Fruit fly (Drosophila melanogaster) whole organism, embryonic: ENCODE data around the gene PGRP-LF.

Source experiments
- Atf3 ChIP-seq: fragments of 200-800 bp; sonication (Bioruptor generic); optimal IDR thresholded peaks from 3 replicates; lab custom pipeline; 2016; ENCODE audit warnings: missing biosample characterization, missing genetic modification characterization
- BEAF-32 ChIP-seq: fragments of 200-800 bp; sonication (Bioruptor generic); optimal IDR thresholded peaks from 3 replicates; lab custom pipeline; 2017; ENCODE audit warnings: missing biosample characterization, missing genetic modification characterization, mild to moderate bottlenecking, moderate library complexity, missing genetic modification reagents
- BtbVII ChIP-seq: fragments of 200-800 bp; sonication (Bioruptor generic); optimal IDR thresholded peaks from 3 replicates; lab custom pipeline; 2017; ENCODE audit warnings: missing biosample characterization, mild to moderate bottlenecking, missing genetic modification characterization
- Bteb2 ChIP-seq: fragments of 200-800 bp; sonication (Bioruptor generic); optimal IDR thresholded peaks from 2 replicates; lab custom pipeline; 2016; ENCODE audit warnings: missing biosample characterization, missing genetic modification characterization
- CG10979 ChIP-seq: fragments of 200-800 bp; sonication (Bioruptor generic); optimal IDR thresholded peaks from 2 replicates; lab custom pipeline; 2018; ENCODE audit warnings: missing biosample characterization, mild to moderate bottlenecking, missing genetic modification characterization, moderate library complexity
- CG11398 ChIP-seq: fragments of 200-800 bp; sonication (Bioruptor generic); optimal IDR thresholded peaks from 2 replicates; lab custom pipeline; 2016; ENCODE audit warnings: missing biosample characterization, missing genetic modification characterization
- CG12219 ChIP-seq: fragments of 200-800 bp; sonication (Bioruptor generic); optimal IDR thresholded peaks from 3 replicates; lab custom pipeline; 2018; ENCODE audit warnings: missing biosample characterization, mild to moderate bottlenecking, missing genetic modification characterization
- CG12299 ChIP-seq: fragments of 200-800 bp; sonication (Bioruptor generic); optimal IDR thresholded peaks from 2 replicates; lab custom pipeline; 2018; ENCODE audit warnings: missing biosample characterization, mild to moderate bottlenecking, missing genetic modification characterization
- CG12659 ChIP-seq: fragments of 200-800 bp; sonication (Bioruptor generic); optimal IDR thresholded peaks from 3 replicates; lab custom pipeline; 2017; ENCODE audit warnings: mild to moderate bottlenecking, missing biosample characterization, missing genetic modification reagents, missing genetic modification characterization
- CG14965 ChIP-seq: fragments of 200-800 bp; sonication (Bioruptor generic); optimal IDR thresholded peaks from 2 replicates; lab custom pipeline; 2016; ENCODE audit warnings: missing biosample characterization, missing genetic modification characterization, borderline replicate concordance
- CG17568 ChIP-seq: fragments of 200-800 bp; sonication (Bioruptor generic); optimal IDR thresholded peaks from 2 replicates; lab custom pipeline; 2018; ENCODE audit warnings: missing biosample characterization, mild to moderate bottlenecking, missing genetic modification characterization, moderate library complexity
- CG17829 ChIP-seq: fragments of 200-800 bp; optimal IDR thresholded peaks from 2 replicates; lab custom pipeline; 2019; ENCODE audit warnings: missing biosample characterization, mild to moderate bottlenecking, missing genetic modification characterization, moderate library complexity
- CG18262 ChIP-seq: fragments of 200-800 bp; optimal IDR thresholded peaks from 3 replicates; lab custom pipeline; 2019; ENCODE audit warnings: missing biosample characterization, mild to moderate bottlenecking, missing genetic modification characterization, moderate library complexity
- CG32532 ChIP-seq: fragments of 200-800 bp; sonication (Bioruptor generic); IDR thresholded peaks from 2 replicates; pipeline ENCODE4 v1.3.6; 2022; ENCODE audit warnings: missing biosample characterization, missing genetic modification characterization
- CG33557 ChIP-seq: fragments of 200-800 bp; sonication (Bioruptor generic); optimal IDR thresholded peaks from 2 replicates; lab custom pipeline; 2019; ENCODE audit warnings: missing biosample characterization, mild to moderate bottlenecking, missing genetic modification characterization, moderate library complexity
- CG34224 ChIP-seq: fragments of 200-800 bp; sonication (Bioruptor generic); IDR thresholded peaks from 3 replicates; pipeline ENCODE4 v1.3.6; 2022; ENCODE audit warnings: missing biosample characterization, missing genetic modification characterization; ENCODE audit not compliant: partially characterized antibody
- CG7556 ChIP-seq: fragments of 200-800 bp; sonication (Bioruptor generic); optimal IDR thresholded peaks from 2 replicates; lab custom pipeline; 2017; ENCODE audit warnings: missing biosample characterization, mild to moderate bottlenecking, missing genetic modification characterization
- CG7745 ChIP-seq: fragments of 200-800 bp; sonication (Bioruptor generic); optimal IDR thresholded peaks from 2 replicates; lab custom pipeline; 2018; ENCODE audit warnings: missing biosample characterization, mild to moderate bottlenecking, missing genetic modification characterization, moderate library complexity
- CG8290 ChIP-seq, 3 experiments: fragments of 200-800 bp; sonication (Bioruptor generic); optimal IDR thresholded peaks; 2 replicates each; lab custom pipeline; 2016 to 2019; ENCODE audit warnings: missing biosample characterization in 3 of 3, missing genetic modification characterization in 3 of 3, mild to moderate bottlenecking in 2 of 3, moderate library complexity in 1 of 3
- CG8944 ChIP-seq: fragments of 200-800 bp; sonication (Bioruptor generic); optimal IDR thresholded peaks from 3 replicates; lab custom pipeline; 2016; ENCODE audit warnings: missing biosample characterization, missing genetic modification characterization
- CrebB ChIP-seq: fragments of 200-800 bp; sonication (Bioruptor generic); optimal IDR thresholded peaks from 3 replicates; lab custom pipeline; 2018; ENCODE audit warnings: missing biosample characterization, mild to moderate bottlenecking, missing genetic modification characterization
- Dip3 ChIP-seq: fragments of 200-800 bp; sonication (Bioruptor generic); optimal IDR thresholded peaks from 3 replicates; lab custom pipeline; 2016; ENCODE audit warnings: missing biosample characterization, missing genetic modification characterization
- Fer1 ChIP-seq: fragments of 200-800 bp; sonication (Bioruptor generic); optimal IDR thresholded peaks from 2 replicates; lab custom pipeline; 2017; ENCODE audit warnings: missing biosample characterization, mild to moderate bottlenecking, missing genetic modification characterization
- HLH54F ChIP-seq: fragments of 200-800 bp; sonication (Bioruptor generic); optimal IDR thresholded peaks from 3 replicates; lab custom pipeline; 2016; ENCODE audit warnings: missing biosample characterization, missing genetic modification characterization
- Hsf ChIP-seq: fragments of 200-800 bp; sonication (Bioruptor generic); optimal IDR thresholded peaks from 3 replicates; lab custom pipeline; 2016; ENCODE audit warnings: missing biosample characterization, missing genetic modification characterization
- Lim3 ChIP-seq: fragments of 200-800 bp; sonication (Bioruptor generic); IDR thresholded peaks from 2 replicates; pipeline ENCODE4 v1.3.6; 2022; ENCODE audit warnings: missing biosample characterization, missing genetic modification characterization
- Mes4 ChIP-seq: fragments of 200-800 bp; sonication (Bioruptor generic); optimal IDR thresholded peaks from 2 replicates; lab custom pipeline; 2016; ENCODE audit warnings: missing biosample characterization, missing genetic modification characterization
- NC2β ChIP-seq: fragments of 200-800 bp; sonication (Bioruptor generic); optimal IDR thresholded peaks from 2 replicates; lab custom pipeline; 2016; ENCODE audit warnings: missing biosample characterization, missing genetic modification characterization
- Neu2 ChIP-seq: fragments of 200-800 bp; sonication (Bioruptor generic); optimal IDR thresholded peaks from 3 replicates; lab custom pipeline; 2016; ENCODE audit warnings: missing biosample characterization, missing genetic modification characterization, borderline replicate concordance
- Pdp1 ChIP-seq, 2 experiments: fragments of 200-800 bp; sonication (Bioruptor generic); optimal IDR thresholded peaks; 3 replicates each; lab custom pipeline; 2016; ENCODE audit warnings: missing biosample characterization in 2 of 2, missing genetic modification characterization in 2 of 2, mild to moderate bottlenecking in 1 of 2, moderate library complexity in 1 of 2
- Rx ChIP-seq: fragments of 200-800 bp; sonication (Bioruptor generic); IDR thresholded peaks from 2 replicates; pipeline ENCODE4 v1.3.6; 2022; ENCODE audit warnings: missing biosample characterization, missing genetic modification characterization
- bbx ChIP-seq: fragments of 200-800 bp; sonication (Bioruptor generic); IDR thresholded peaks from 2 replicates; pipeline ENCODE4 v1.3.6; 2022; ENCODE audit warnings: missing biosample characterization, missing genetic modification characterization; ENCODE audit not compliant: partially characterized antibody
- bcd ChIP-seq: fragments of 200-800 bp; sonication (Bioruptor generic); optimal IDR thresholded peaks from 2 replicates; lab custom pipeline; 2017; ENCODE audit warnings: missing biosample characterization, mild to moderate bottlenecking, missing genetic modification characterization
- bowl ChIP-seq: fragments of 200-800 bp; sonication (Bioruptor generic); IDR thresholded peaks from 2 replicates; pipeline ENCODE4 v1.3.6; 2022; ENCODE audit warnings: missing biosample characterization, missing genetic modification characterization
- cad ChIP-seq: fragments of >200 bp; optimal IDR thresholded peaks from 2 replicates; lab custom pipeline; 2017; ENCODE audit warnings: missing biosample characterization, missing genetic modification characterization
- dati ChIP-seq: fragments of 200-800 bp; sonication (Bioruptor generic); IDR thresholded peaks from 2 replicates; pipeline ENCODE4 v1.3.6; 2022; ENCODE audit warnings: missing biosample characterization, missing genetic modification characterization
- disco-r ChIP-seq: fragments of 200-800 bp; sonication (Bioruptor generic); optimal IDR thresholded peaks from 2 replicates; lab custom pipeline; 2016; ENCODE audit warnings: missing biosample characterization, missing genetic modification characterization
- ems ChIP-seq: fragments of 200-800 bp; sonication (Bioruptor generic); optimal IDR thresholded peaks from 3 replicates; lab custom pipeline; 2016; ENCODE audit warnings: missing biosample characterization, missing genetic modification characterization
- eve ChIP-seq, 2 experiments: fragments of >200 bp; optimal IDR thresholded peaks; 2 replicates each; lab custom pipeline; 2017; ENCODE audit warnings: missing biosample characterization in 2 of 2, missing genetic modification characterization in 2 of 2
- fd102C ChIP-seq: fragments of 200-800 bp; sonication (Bioruptor generic); optimal IDR thresholded peaks from 2 replicates; lab custom pipeline; 2018; ENCODE audit warnings: missing biosample characterization, mild to moderate bottlenecking, missing genetic modification characterization, moderate library complexity
- gcm ChIP-seq: fragments of 200-800 bp; sonication (Bioruptor generic); optimal IDR thresholded peaks from 2 replicates; lab custom pipeline; 2019; ENCODE audit warnings: missing biosample characterization, mild to moderate bottlenecking, missing genetic modification characterization, moderate library complexity
- gsb ChIP-seq: fragments of 200-800 bp; sonication (Bioruptor generic); IDR thresholded peaks from 2 replicates; pipeline ENCODE4 v1.3.6; 2022; ENCODE audit warnings: missing biosample characterization, missing genetic modification characterization
- kni ChIP-seq: fragments of 200-800 bp; sonication (Bioruptor generic); optimal IDR thresholded peaks from 3 replicates; lab custom pipeline; 2017; ENCODE audit warnings: mild to moderate bottlenecking, missing biosample characterization, missing genetic modification reagents, missing genetic modification characterization
- phol ChIP-seq: fragments of 200-800 bp; sonication (Bioruptor generic); optimal IDR thresholded peaks from 3 replicates; lab custom pipeline; 2018; ENCODE audit warnings: missing biosample characterization, mild to moderate bottlenecking, missing genetic modification characterization, moderate library complexity
- pita ChIP-seq: fragments of 200-800 bp; sonication (Bioruptor generic); optimal IDR thresholded peaks from 2 replicates; lab custom pipeline; 2017; ENCODE audit warnings: missing biosample characterization, mild to moderate bottlenecking, missing genetic modification characterization
- sim ChIP-seq: fragments of 200-800 bp; sonication (Bioruptor generic); IDR thresholded peaks from 2 replicates; pipeline ENCODE4 v1.3.6; 2022; ENCODE audit warnings: missing biosample characterization, missing genetic modification characterization
- trh ChIP-seq: fragments of 200-800 bp; sonication (Bioruptor generic); optimal IDR thresholded peaks from 2 replicates; lab custom pipeline; 2016; ENCODE audit warnings: missing biosample characterization, missing genetic modification characterization
- ttk ChIP-seq: fragments of 200-800 bp; sonication (Bioruptor generic); IDR thresholded peaks from 2 replicates; pipeline ENCODE4 v2.1.2; 2022; ENCODE audit warnings: missing biosample characterization, missing genetic modification characterization
- twi ChIP-seq: fragments of 200-800 bp; optimal IDR thresholded peaks from 2 replicates; lab custom pipeline; 2019; ENCODE audit warnings: missing biosample characterization, mild to moderate bottlenecking, missing genetic modification characterization, moderate library complexity
- usp ChIP-seq: fragments of >200 bp; optimal IDR thresholded peaks from 2 replicates; lab custom pipeline; 2017; ENCODE audit warnings: missing biosample characterization, missing genetic modification characterization

PGRP-LF gene

DNA sequence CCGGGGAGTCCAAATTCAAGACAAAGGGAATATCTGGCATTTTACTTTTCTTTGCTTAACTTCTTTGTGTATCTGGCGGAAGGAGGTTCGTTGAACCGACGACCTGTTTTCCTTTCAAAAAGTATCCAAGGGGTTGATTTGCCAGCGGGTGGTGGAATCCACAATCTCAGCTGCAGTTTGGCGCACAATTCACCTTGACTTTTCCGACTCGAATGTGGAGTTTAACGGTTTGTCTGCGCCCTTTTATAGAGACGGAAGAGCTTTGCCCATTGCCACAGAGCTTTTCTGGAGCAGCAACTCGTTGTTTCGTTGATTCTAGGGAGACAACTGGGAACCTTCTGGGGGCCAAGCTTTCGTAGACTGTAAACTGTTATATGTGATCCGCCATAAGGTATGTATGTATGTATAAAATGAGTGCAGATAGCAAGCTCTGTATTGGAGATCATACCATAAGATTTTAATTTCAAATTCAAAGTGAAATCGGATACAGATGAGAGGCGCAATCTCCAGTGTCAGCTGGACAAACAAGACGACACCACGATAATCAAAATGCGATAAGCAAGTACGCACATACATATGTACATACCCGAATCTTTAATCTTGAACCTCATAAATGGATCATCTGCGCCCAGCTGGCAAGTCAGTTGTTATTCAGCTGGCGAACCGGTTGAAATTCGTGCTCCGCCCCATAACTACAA lies 23.0 kb downstream of the PGRP-LF start, which contains the start of the genes Hsp67Bc, CG4456 and Hsp22 (continued):
- TF ChIP-seq CG14965 (GFP tag; lab: Kevin White, UChicago) (no peak), CG33557 (GFP tag; lab: Kevin White, UChicago) (no peak), CG17568 (GFP tag; lab: Kevin White, UChicago) (no peak), CG7745 (tag; lab: Kevin White, UChicago) (no peak), CG18262 (tag; lab: Kevin White, UChicago) (no peak), dati (GFP tag; lab: Robert Waterston, UW) (no peak), ems (no peak), usp (GFP tag; lab: Kevin White, UChicago) (no peak), CG8290 (GFP tag; optimal IDR thresholded peaks at IDR 0.05; lab: Kevin White, UChicago) (no peak), CG8290 (tag; optimal IDR thresholded peaks at IDR 0.05; lab: Kevin White, UChicago) (peak in 1 of 2 experiments; percentile 33), phol (tag; lab: Kevin White, UChicago) (no peak), Mes4 (GFP tag; lab: Kevin White, UChicago) (no peak), cad (GFP tag; lab: Kevin White, UChicago) (no peak), kni (GFP tag; lab: Kevin White, UChicago) (peak; percentile 86), Neu2 (GFP tag; lab: Kevin White, UChicago) (no peak), CG11398 (GFP tag; lab: Kevin White, UChicago) (no peak), twi (tag; lab: Kevin White, UChicago) (no peak), Lim3 (GFP tag; lab: Robert Waterston, UW) (no peak), CG32532 (GFP tag; lab: Robert Waterston, UW) (no peak), CG8944 (no peak), CG12659 (GFP tag; lab: Kevin White, UChicago) (no peak), Dip3 (no peak), CG10979 (tag; lab: Kevin White, UChicago) (no peak), pita (GFP tag; lab: Kevin White, UChicago) (no peak), ttk (GFP tag; lab: Robert Waterston, UW) (no peak), Fer1 (GFP tag; lab: Kevin White, UChicago) (peak; percentile 14), Rx (no peak), fd102C (GFP tag; lab: Kevin White, UChicago) (no peak), CG12219 (GFP tag; lab: Kevin White, UChicago) (no peak), BEAF-32 (GFP tag; lab: Kevin White, UChicago) (no peak), CG12299 (tag; lab: Kevin White, UChicago) (no peak), sim (GFP tag; lab: Robert Waterston, UW) (no peak), CG17829 (no peak), Pdp1 (GFP tag; optimal IDR thresholded peaks at IDR 0.05; lab: Kevin White, UChicago) (peak in 1 of 2 experiments; percentile 30), Hsf (GFP tag; lab: Kevin White, UChicago) (no peak), BtbVII (GFP tag; lab: Kevin White, UChicago) (no peak), Atf3 (GFP tag; lab: Kevin White, UChicago) (no peak), eve (GFP tag; optimal IDR thresholded peaks at IDR 0.05; lab: Kevin White, UChicago) (no peak), NC2β (no peak), HLH54F (GFP tag; lab: Kevin White, UChicago) (no peak), trh (no peak), gcm (GFP tag; lab: Kevin White, UChicago) (no peak), Bteb2 (GFP tag; lab: Kevin White, UChicago) (no peak), CrebB (tag; lab: Kevin White, UChicago) (no peak), CG34224 (GFP tag; lab: Robert Waterston, UW) (0 out of 3 replicates have a peak, but pooled peaks have one; percentile 35), disco-r (no peak), bcd (no peak), CG7556 (no peak), bbx (GFP tag; lab: Robert Waterston, UW) (peak; percentile 24; the same call in 1 of the 2 replicates), bowl (GFP tag; lab: Robert Waterston, UW) (no peak), gsb (GFP tag; lab: Robert Waterston, UW) (no peak)
